Fruit fly (Drosophila melanogaster): ENCODE data around the gene Or85c.

Gene Or85c

dm6 chr3R:8482881-8483280 lies 29.9 kb downstream of the Or85c start (continued):
- TF ChIP-seq Sox102F (GFP tag; optimal IDR thresholded peaks at IDR 0.05), result no peak
- no peak for TF ChIP-seq CG4318 (GFP tag; optimal IDR thresholded peaks at IDR 0.05)
- peak; percentile 37 for TF ChIP-seq Ets96B (tag; optimal IDR thresholded peaks at IDR 0.05)
- no peak for TF ChIP-seq Eip93F (GFP tag; optimal IDR thresholded peaks at IDR 0.05)
- peak; percentile 6 for TF ChIP-seq CG6792 (GFP tag; optimal IDR thresholded peaks at IDR 0.05)
- TF ChIP-seq fd59A (GFP tag; optimal IDR thresholded peaks at IDR 0.05), result no peak
- TF ChIP-seq CG10669 (GFP tag; optimal IDR thresholded peaks at IDR 0.05), result peak; percentile 37
- TF ChIP-seq CG8319 (GFP tag; optimal IDR thresholded peaks at IDR 0.05), result no peak
- no peak for TF ChIP-seq CG8632 (GFP tag; optimal IDR thresholded peaks at IDR 0.05)
- TF ChIP-seq vri (GFP tag; optimal IDR thresholded peaks at IDR 0.05), result no peak
- peak; percentile 35 for TF ChIP-seq CG3919 (GFP tag; optimal IDR thresholded peaks at IDR 0.05)
- TF ChIP-seq Blimp-1 (GFP tag; optimal IDR thresholded peaks at IDR 0.05), result no peak
- TF ChIP-seq ss (GFP tag; optimal IDR thresholded peaks at IDR 0.05), result peak in 1 of 2 experiments; percentile 15
- no peak for TF ChIP-seq Gug (GFP tag; IDR thresholded peaks at IDR 0.05)
- no peak for TF ChIP-seq fd85E (GFP tag; optimal IDR thresholded peaks at IDR 0.05)
- TF ChIP-seq Ets21C (GFP tag; optimal IDR thresholded peaks at IDR 0.05), result no peak
- peak; percentile 47; the same call in 1 of the 3 replicates for TF ChIP-seq eg (GFP tag; IDR thresholded peaks at IDR 0.05)
- no peak for TF ChIP-seq CG34406 (GFP tag; optimal IDR thresholded peaks at IDR 0.05)
- no peak for TF ChIP-seq CG6854 (GFP tag; optimal IDR thresholded peaks at IDR 0.05)

DNA sequence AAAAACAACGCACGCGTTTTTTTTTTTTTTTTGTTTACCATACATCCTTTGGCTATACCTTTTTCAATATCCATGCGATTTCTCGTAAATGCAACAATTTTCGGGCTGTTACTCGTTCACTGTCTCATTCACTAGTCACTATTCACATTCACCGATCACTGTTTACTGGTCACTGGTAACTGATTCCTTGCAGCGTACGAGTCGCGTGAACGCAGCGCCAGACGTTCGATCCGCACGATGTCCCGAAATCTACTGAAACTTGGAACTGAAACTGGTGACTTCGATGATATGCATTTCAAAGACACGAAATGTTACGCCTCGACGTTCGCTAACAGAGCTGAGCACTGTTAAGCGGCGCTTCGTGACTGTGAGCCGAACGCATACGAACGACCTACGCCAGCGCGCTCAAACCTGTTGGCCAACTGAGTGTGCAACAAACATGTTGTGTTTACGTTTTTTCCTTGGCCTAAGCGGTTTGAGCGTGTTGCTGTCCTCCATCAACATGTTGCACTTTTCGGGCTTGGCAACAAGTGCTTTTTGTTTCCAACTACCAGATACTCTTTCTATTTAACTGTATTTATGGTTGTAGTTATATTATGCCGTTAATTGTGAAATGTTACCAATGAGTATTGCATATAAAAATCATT lies 35.3 kb downstream of the Or85c start, which contains the start of gene CG45263:
CG45263 (minus strand) TSS at position 257 of the 647 bp plus-strand sequence.
- TF ChIP-seq Met (GFP tag; optimal IDR thresholded peaks at IDR 0.05) (no peak), fd85E (GFP tag; optimal IDR thresholded peaks at IDR 0.05) (no peak), CG6792 (GFP tag; optimal IDR thresholded peaks at IDR 0.05) (no peak), Lpt (GFP tag; optimal IDR thresholded peaks at IDR 0.05) (no peak), Hr39 (GFP tag; optimal IDR thresholded peaks at IDR 0.05) (no peak), CG9139 (GFP tag; optimal IDR thresholded peaks at IDR 0.05) (peak; percentile 13), CG32006 (GFP tag; optimal IDR thresholded peaks at IDR 0.05) (no peak), vri (GFP tag; optimal IDR thresholded peaks at IDR 0.05) (no peak), svp (GFP tag) (peak; percentile 30), fkh (GFP tag; optimal IDR thresholded peaks at IDR 0.05) (peak; percentile 22), CG15336 (GFP tag; IDR thresholded peaks at IDR 0.05) (no peak), Smox (GFP tag; optimal IDR thresholded peaks at IDR 0.05) (no peak), CG10631 (GFP tag; optimal IDR thresholded peaks at IDR 0.05) (no peak), topi (GFP tag; optimal IDR thresholded peaks at IDR 0.05) (no peak), cyc (GFP tag; optimal IDR thresholded peaks at IDR 0.05) (no peak), Hr38 (GFP tag; optimal IDR thresholded peaks at IDR 0.05) (no peak), CG6163 (GFP tag; IDR thresholded peaks at IDR 0.05) (no peak), Eip75B (GFP tag; optimal IDR thresholded peaks at IDR 0.05) (peak; percentile 13), Sox15 (GFP tag; optimal IDR thresholded peaks at IDR 0.05) (no peak), fd59A (GFP tag; optimal IDR thresholded peaks at IDR 0.05) (no peak), CG6276 (GFP tag; optimal IDR thresholded peaks at IDR 0.05) (no peak), lz (GFP tag; optimal IDR thresholded peaks at IDR 0.05) (no peak), CG11762 (GFP tag; optimal IDR thresholded peaks at IDR 0.05; ENCODE audit: insufficient read depth) (no peak), CG31627 (GFP tag; optimal IDR thresholded peaks at IDR 0.05) (no peak), CG16779 (tag; optimal IDR thresholded peaks at IDR 0.05) (no peak), CG3919 (GFP tag; optimal IDR thresholded peaks at IDR 0.05) (peak; percentile 20), esn (GFP tag; optimal IDR thresholded peaks at IDR 0.05) (no peak), acj6 (GFP tag; optimal IDR thresholded peaks at IDR 0.05) (no peak), Eip93F (GFP tag; optimal IDR thresholded peaks at IDR 0.05) (no peak), ss (GFP tag; optimal IDR thresholded peaks at IDR 0.05) (peak; percentile 16 to 19), Sox14 (GFP tag; optimal IDR thresholded peaks at IDR 0.05) (no peak), Ets21C (GFP tag; optimal IDR thresholded peaks at IDR 0.05) (no peak), CG11294 (GFP tag; IDR thresholded peaks at IDR 0.05) (no peak), pdm3 (GFP tag; optimal IDR thresholded peaks at IDR 0.05) (no peak), CG34406 (GFP tag; optimal IDR thresholded peaks at IDR 0.05) (no peak), spab (GFP tag; optimal IDR thresholded peaks at IDR 0.05) (no peak), eg (GFP tag; IDR thresholded peaks at IDR 0.05) (0 out of 3 replicates have a peak, but pooled peaks have one; percentile 24), CG6808 (GFP tag; optimal IDR thresholded peaks at IDR 0.05) (no peak), net (GFP tag; optimal IDR thresholded peaks at IDR 0.05) (no peak), CG8319 (GFP tag; optimal IDR thresholded peaks at IDR 0.05) (peak; percentile 5), CG11902 (GFP tag; optimal IDR thresholded peaks at IDR 0.05) (no peak)

All from whole organism, prepupa.